Fruit fly (Drosophila melanogaster) whole organism, embryonic: Measurements from ENCODE around the gene ppk7.

Experiments used
- Adf1 ChIP-seq: fragments of 200-800 bp; sonication (Bioruptor generic); IDR thresholded peaks from 2 replicates; pipeline ENCODE4 v1.3.6; 2022; ENCODE audit warnings: missing biosample characterization, missing genetic modification characterization
- Antp ChIP-seq: fragments of 200-800 bp; sonication (Bioruptor generic); optimal IDR thresholded peaks from 3 replicates; lab custom pipeline; 2016; ENCODE audit warnings: missing biosample characterization, missing genetic modification characterization
- CG10274 ChIP-seq: fragments of 200-800 bp; sonication (Bioruptor generic); optimal IDR thresholded peaks from 3 replicates; lab custom pipeline; 2017; ENCODE audit warnings: missing biosample characterization, mild to moderate bottlenecking, missing genetic modification characterization
- CG11695 ChIP-seq: fragments of 200-800 bp; sonication (Bioruptor generic); IDR thresholded peaks from 3 replicates; pipeline ENCODE4 v1.3.6; 2022; ENCODE audit warnings: missing biosample characterization, missing genetic modification characterization
- CG12299 ChIP-seq: fragments of 200-800 bp; sonication (Bioruptor generic); optimal IDR thresholded peaks from 2 replicates; lab custom pipeline; 2018; ENCODE audit warnings: missing biosample characterization, mild to moderate bottlenecking, missing genetic modification characterization
- CG12744 ChIP-seq: fragments of 200-800 bp; sonication (Bioruptor generic); optimal IDR thresholded peaks from 2 replicates; lab custom pipeline; 2016; ENCODE audit warnings: missing biosample characterization, missing genetic modification characterization
- CG12942 ChIP-seq: fragments of 200-800 bp; sonication (Bioruptor generic); optimal IDR thresholded peaks from 3 replicates; lab custom pipeline; 2016; ENCODE audit warnings: missing biosample characterization, missing genetic modification characterization
- CG13287 ChIP-seq: fragments of 200-800 bp; sonication (Bioruptor generic); IDR thresholded peaks from 2 replicates; pipeline ENCODE4 v1.3.6; 2022; ENCODE audit warnings: missing biosample characterization, missing genetic modification characterization; ENCODE audit not compliant: partially characterized antibody
- CG13894 ChIP-seq: fragments of 200-800 bp; sonication (Bioruptor generic); optimal IDR thresholded peaks from 3 replicates; lab custom pipeline; 2018; ENCODE audit warnings: missing biosample characterization, mild to moderate bottlenecking, missing genetic modification characterization, moderate library complexity
- CG14014 ChIP-seq: fragments of 200-800 bp; sonication (Bioruptor generic); IDR thresholded peaks from 2 replicates; pipeline ENCODE4 v1.3.6; 2022; ENCODE audit warnings: missing biosample characterization, missing genetic modification characterization
- CG15479 ChIP-seq: fragments of 200-800 bp; sonication (Bioruptor generic); optimal IDR thresholded peaks from 3 replicates; lab custom pipeline; 2019; ENCODE audit warnings: missing biosample characterization, mild to moderate bottlenecking, missing genetic modification characterization, moderate library complexity
- CG16779 ChIP-seq: fragments of 200-800 bp; sonication (Bioruptor generic); IDR thresholded peaks from 2 replicates; pipeline ENCODE4 v1.3.6; 2022; ENCODE audit warnings: missing biosample characterization, missing genetic modification characterization
- CG17802 ChIP-seq: fragments of 200-800 bp; sonication (Bioruptor generic); optimal IDR thresholded peaks from 2 replicates; lab custom pipeline; 2018; ENCODE audit warnings: missing biosample characterization, mild to moderate bottlenecking, missing genetic modification characterization, moderate library complexity
- CG3065 ChIP-seq: fragments of 200-800 bp; sonication (Bioruptor generic); optimal IDR thresholded peaks from 2 replicates; lab custom pipeline; 2016; ENCODE audit warnings: missing biosample characterization, missing genetic modification characterization
- CG31388 ChIP-seq: fragments of 200-800 bp; sonication (Bioruptor generic); optimal IDR thresholded peaks from 2 replicates; lab custom pipeline; 2016; ENCODE audit warnings: missing biosample characterization, missing genetic modification characterization
- CG34376 ChIP-seq: fragments of 200-800 bp; sonication (Bioruptor generic); optimal IDR thresholded peaks from 2 replicates; lab custom pipeline; 2018; ENCODE audit warnings: missing biosample characterization, mild to moderate bottlenecking, missing genetic modification characterization
- CG4360 ChIP-seq: fragments of 200-800 bp; sonication (Bioruptor generic); IDR thresholded peaks from 2 replicates; pipeline ENCODE4 v1.3.6; 2022; ENCODE audit warnings: missing biosample characterization, missing genetic modification characterization
- CG8089 ChIP-seq: fragments of 200-800 bp; sonication (Bioruptor generic); optimal IDR thresholded peaks from 3 replicates; lab custom pipeline; 2016; ENCODE audit warnings: missing biosample characterization, missing genetic modification characterization
- CG8478 ChIP-seq: fragments of >200 bp; optimal IDR thresholded peaks from 2 replicates; lab custom pipeline; 2018
- CG9932 ChIP-seq: fragments of 200-800 bp; sonication (Bioruptor generic); IDR thresholded peaks from 2 replicates; pipeline ENCODE4 v1.3.6; 2022; ENCODE audit warnings: missing biosample characterization, missing genetic modification characterization
- CHES-1-like ChIP-seq: fragments of 200-800 bp; sonication (Bioruptor generic); optimal IDR thresholded peaks from 2 replicates; lab custom pipeline; 2016; ENCODE audit warnings: missing biosample characterization, missing genetic modification characterization
- Dad ChIP-seq: fragments of 200-800 bp; sonication (Bioruptor generic); optimal IDR thresholded peaks from 3 replicates; lab custom pipeline; 2016; ENCODE audit warnings: missing biosample characterization, missing genetic modification characterization
- HmgZ ChIP-seq: fragments of 200-800 bp; sonication (Bioruptor generic); optimal IDR thresholded peaks from 2 replicates; lab custom pipeline; 2018; ENCODE audit warnings: missing biosample characterization, mild to moderate bottlenecking, missing genetic modification characterization
- Hsf ChIP-seq: fragments of 200-800 bp; sonication (Bioruptor generic); optimal IDR thresholded peaks from 3 replicates; lab custom pipeline; 2016; ENCODE audit warnings: missing biosample characterization, missing genetic modification characterization
- Med ChIP-seq: fragments of 200-800 bp; sonication (Bioruptor generic); peaks from one replicate; lab custom pipeline; 2016; ENCODE audit warnings: missing biosample characterization, missing genetic modification characterization, mild to moderate bottlenecking, inconsistent platforms, moderate library complexity
- Meics ChIP-seq: fragments of 200-800 bp; sonication (Bioruptor generic); optimal IDR thresholded peaks from 2 replicates; lab custom pipeline; 2017; ENCODE audit warnings: missing biosample characterization, mild to moderate bottlenecking, missing genetic modification characterization
- NC2α ChIP-seq: fragments of 200-800 bp; sonication (Bioruptor generic); optimal IDR thresholded peaks from 2 replicates; lab custom pipeline; 2016; ENCODE audit warnings: missing biosample characterization, missing genetic modification characterization
- Optix ChIP-seq: fragments of 200-800 bp; sonication (Bioruptor generic); IDR thresholded peaks from 3 replicates; pipeline ENCODE4 v1.3.6; 2022; ENCODE audit warnings: missing biosample characterization, missing genetic modification characterization
- Rfx ChIP-seq: fragments of 200-800 bp; sonication (Bioruptor generic); IDR thresholded peaks from 2 replicates; pipeline ENCODE4 v1.3.6; 2022; ENCODE audit warnings: missing biosample characterization, missing genetic modification characterization
- Tbp ChIP-seq: fragments of >200 bp; optimal IDR thresholded peaks from 2 replicates; lab custom pipeline; 2018; ENCODE audit warnings: missing biosample characterization, missing genetic modification characterization
- Trl ChIP-seq, 3 experiments: fragments of >200 bp in 2 of 3; fragments of 200-800 bp in 1 of 3; sonication (Bioruptor generic) in 1 of 3; optimal IDR thresholded peaks; 2 replicates in 1 of 3; 3 replicates in 2 of 3; lab custom pipeline; 2016 to 2017; ENCODE audit warnings: missing biosample characterization in 1 of 3, missing genetic modification characterization in 1 of 3
- ac ChIP-seq: fragments of 200-800 bp; sonication (Bioruptor generic); optimal IDR thresholded peaks from 3 replicates; lab custom pipeline; 2017; ENCODE audit warnings: missing biosample characterization, mild to moderate bottlenecking, missing genetic modification characterization
- br ChIP-seq: fragments of >200 bp; optimal IDR thresholded peaks from 2 replicates; lab custom pipeline; 2017
- bsh ChIP-seq, 2 experiments: fragments of 200-800 bp; sonication (Bioruptor generic); optimal IDR thresholded peaks; 2 replicates each; lab custom pipeline; 2017 to 2018; ENCODE audit warnings: mild to moderate bottlenecking in 2 of 2, missing biosample characterization in 2 of 2, missing genetic modification characterization in 2 of 2, moderate library complexity in 1 of 2
- chinmo ChIP-seq: fragments of 200-800 bp; sonication (Bioruptor generic); IDR thresholded peaks from 4 replicates; pipeline ENCODE4 v1.3.6; 2022; ENCODE audit warnings: missing biosample characterization, missing genetic modification characterization; ENCODE audit not compliant: partially characterized antibody
- corto ChIP-seq: fragments of 200-800 bp; sonication (Bioruptor generic); optimal IDR thresholded peaks from 2 replicates; lab custom pipeline; 2016; ENCODE audit warnings: missing biosample characterization, mild to moderate bottlenecking, missing genetic modification characterization, moderate library complexity
- da ChIP-seq: fragments of 200-800 bp; sonication (Bioruptor generic); optimal IDR thresholded peaks from 2 replicates; lab custom pipeline; 2016; ENCODE audit warnings: missing biosample characterization, missing genetic modification characterization
- dimm ChIP-seq: fragments of 200-800 bp; sonication (Bioruptor generic); IDR thresholded peaks from 2 replicates; pipeline ENCODE4 v1.3.6; 2022; ENCODE audit warnings: missing biosample characterization, missing genetic modification characterization
- hbn ChIP-seq: fragments of 200-800 bp; sonication (Bioruptor generic); IDR thresholded peaks from 2 replicates; pipeline ENCODE4 v1.3.6; 2022; ENCODE audit warnings: missing biosample characterization, missing genetic modification characterization; ENCODE audit not compliant: partially characterized antibody
- insv ChIP-seq, 2 experiments: fragments of 200-800 bp; sonication (Bioruptor generic); optimal IDR thresholded peaks; 3 replicates each; lab custom pipeline; 2016 to 2018; ENCODE audit warnings: missing biosample characterization in 2 of 2, missing genetic modification characterization in 2 of 2
- nom ChIP-seq: fragments of 200-800 bp; sonication (Bioruptor generic); optimal IDR thresholded peaks from 2 replicates; lab custom pipeline; 2017; ENCODE audit warnings: missing biosample characterization, missing genetic modification characterization, mild to moderate bottlenecking, moderate library complexity, missing genetic modification reagents
- ro ChIP-seq: fragments of 200-800 bp; sonication (Bioruptor generic); IDR thresholded peaks from 2 replicates; pipeline ENCODE4 v1.3.6; 2022; ENCODE audit warnings: missing biosample characterization, missing genetic modification characterization
- run ChIP-seq: fragments of 200-800 bp; sonication (Bioruptor generic); optimal IDR thresholded peaks from 3 replicates; lab custom pipeline; 2018; ENCODE audit warnings: missing biosample characterization, mild to moderate bottlenecking, missing genetic modification characterization
- schlank ChIP-seq: fragments of 200-800 bp; sonication (Bioruptor generic); optimal IDR thresholded peaks from 2 replicates; lab custom pipeline; 2018; ENCODE audit warnings: missing biosample characterization, mild to moderate bottlenecking, missing genetic modification characterization
- slp2 ChIP-seq: fragments of 200-800 bp; sonication (Bioruptor generic); optimal IDR thresholded peaks from 2 replicates; lab custom pipeline; 2016; ENCODE audit warnings: missing biosample characterization, missing genetic modification characterization
- sr ChIP-seq: fragments of 200-800 bp; sonication (Bioruptor generic); IDR thresholded peaks from 3 replicates; pipeline ENCODE4 v1.3.6; 2022; ENCODE audit warnings: missing biosample characterization, missing genetic modification characterization
- trh ChIP-seq: fragments of 200-800 bp; sonication (Bioruptor generic); optimal IDR thresholded peaks from 2 replicates; lab custom pipeline; 2016; ENCODE audit warnings: missing biosample characterization, missing genetic modification characterization
- unpg ChIP-seq: fragments of 200-800 bp; sonication (Bioruptor generic); optimal IDR thresholded peaks from 3 replicates; lab custom pipeline; 2018; ENCODE audit warnings: missing biosample characterization, mild to moderate bottlenecking, missing genetic modification characterization, moderate library complexity
- vvl ChIP-seq: fragments of 200-800 bp; sonication (Bioruptor generic); IDR thresholded peaks from 2 replicates; pipeline ENCODE4 v1.3.6; 2022; ENCODE audit warnings: missing biosample characterization, missing genetic modification characterization
- wor ChIP-seq: fragments of 200-800 bp; sonication (Bioruptor generic); IDR thresholded peaks from 2 replicates; pipeline ENCODE4 v1.3.6; 2022; ENCODE audit warnings: missing biosample characterization, missing genetic modification characterization

The ppk7 gene

dm6 chr2L:6337843-6338366 lies 16.2 kb downstream of the ppk7 start (continued):
- TF ChIP-seq dimm (GFP tag; lab: Robert Waterston, UW) (no peak), CG15479 (no peak), CG4360 (GFP tag; lab: Robert Waterston, UW) (peak; percentile 95), CG10274 (GFP tag; lab: Kevin White, UChicago) (no peak), CG12744 (GFP tag; lab: Kevin White, UChicago) (no peak), schlank (tag; lab: Kevin White, UChicago) (no peak), Meics (GFP tag; lab: Kevin White, UChicago) (no peak), wor (GFP tag; lab: Robert Waterston, UW) (no peak), CG16779 (GFP tag; lab: Robert Waterston, UW) (no peak)
- TF ChIP-seq, all 482 proteins: peak for 10

dm6 chr2L:6324386-6324744 lies 29.8 kb downstream of the ppk7 start:
- TF ChIP-seq hbn (GFP tag; lab: Robert Waterston, UW) (peak; percentile 38; the same call in 1 of the 2 replicates), CG9932 (GFP tag; lab: Robert Waterston, UW) (no peak), CG13287 (GFP tag; lab: Robert Waterston, UW) (peak; percentile 34; the same call in 1 of the 2 replicates), CG3065 (GFP tag; lab: Kevin White, UChicago) (no peak), CG11695 (peak; percentile 15; the same call in 1 of the 3 replicates), Trl (optimal IDR thresholded peaks at IDR 0.05; lab: Kevin White, UChicago) (peak; percentile 66 to 83), Trl (GFP tag; optimal IDR thresholded peaks at IDR 0.05; lab: Kevin White, UChicago) (no peak), CG31388 (GFP tag; lab: Kevin White, UChicago) (no peak), sr (GFP tag; lab: Robert Waterston, UW) (peak; percentile 98), corto (GFP tag; lab: Kevin White, UChicago) (peak; percentile 75), Antp (GFP tag; lab: Kevin White, UChicago) (no peak), vvl (GFP tag; lab: Robert Waterston, UW) (peak; percentile 57), da (no peak), chinmo (GFP tag; lab: Robert Waterston, UW) (peak; percentile 94), NC2α (GFP tag; lab: Kevin White, UChicago) (no peak), CG17802 (no peak), bsh (GFP tag; optimal IDR thresholded peaks at IDR 0.05; lab: Kevin White, UChicago) (peak in 1 of 2 experiments; percentile 71), Adf1 (peak; percentile 71; the same call in 1 of the 2 replicates), unpg (GFP tag; lab: Kevin White, UChicago) (no peak), br (lab: Kevin White, UChicago) (no peak), nom (GFP tag; lab: Kevin White, UChicago) (peak; percentile 88), Rfx (GFP tag; lab: Robert Waterston, UW) (peak; percentile 34; the same call in 1 of the 2 replicates), insv (GFP tag; optimal IDR thresholded peaks at IDR 0.05; lab: Kevin White, UChicago) (no peak), Tbp (GFP tag; lab: Kevin White, UChicago) (no peak), run (tag; lab: Kevin White, UChicago) (no peak), ac (GFP tag; lab: Kevin White, UChicago) (no peak), CG8478 (lab: Kevin White, UChicago) (peak; percentile 60), CG12942 (GFP tag; lab: Kevin White, UChicago) (no peak), HmgZ (tag; lab: Kevin White, UChicago) (peak; percentile 0), CG13894 (no peak), Med (GFP tag; lab: Kevin White, UChicago) (no peak), trh (GFP tag; lab: Kevin White, UChicago) (no peak), CG14014 (GFP tag; lab: Robert Waterston, UW) (peak; percentile 6; the same call in 1 of the 2 replicates), slp2 (GFP tag; lab: Kevin White, UChicago) (no peak), CG12299 (tag; lab: Kevin White, UChicago) (no peak), CG34376 (peak; percentile 18), ro (no peak), Dad (GFP tag; lab: Kevin White, UChicago) (no peak), CG4360 (GFP tag; lab: Robert Waterston, UW) (peak; percentile 60; the same call in 1 of the 2 replicates), Optix (GFP tag; lab: Robert Waterston, UW) (no peak), CHES-1-like (GFP tag; lab: Kevin White, UChicago) (peak; percentile 8), CG8089 (GFP tag; lab: Kevin White, UChicago) (no peak), Hsf (no peak)
